Fruit fly (Drosophila melanogaster): Measurements from ENCODE around the gene Sptr.

- TF ChIP-seq CG11762 (GFP tag; optimal IDR thresholded peaks at IDR 0.05; ENCODE audit: insufficient read depth) (no peak), Sox14 (GFP tag; optimal IDR thresholded peaks at IDR 0.05) (no peak), OdsH (GFP tag; optimal IDR thresholded peaks at IDR 0.05) (no peak), esn (GFP tag; optimal IDR thresholded peaks at IDR 0.05) (no peak), spab (GFP tag; optimal IDR thresholded peaks at IDR 0.05) (no peak), CG16779 (tag; optimal IDR thresholded peaks at IDR 0.05) (no peak), Gug (GFP tag; IDR thresholded peaks at IDR 0.05) (no peak), Ets21C (GFP tag; optimal IDR thresholded peaks at IDR 0.05) (no peak), CG7368 (GFP tag; optimal IDR thresholded peaks at IDR 0.05) (no peak), cyc (GFP tag; optimal IDR thresholded peaks at IDR 0.05) (no peak), achi (GFP tag; optimal IDR thresholded peaks at IDR 0.05) (no peak), svp (GFP tag) (no peak), Hr39 (GFP tag; optimal IDR thresholded peaks at IDR 0.05) (no peak), CG11294 (GFP tag; IDR thresholded peaks at IDR 0.05) (no peak)
Observed at dm6 chrX:8448171-8448570, 16.1 kb downstream of the Sptr start.

All from whole organism, prepupa.